Fruit fly (Drosophila melanogaster) whole organism, pupa: Measurements from ENCODE around the gene yellow-e2.

ENCODE experiments used
- CG10348 ChIP-seq: fragments of 200-800 bp; sonication (Bioruptor generic); IDR thresholded peaks from 2 replicates; pipeline ENCODE4 v1.3.6; 2022; ENCODE audit warnings: missing biosample characterization, missing genetic modification characterization
- CG12605 ChIP-seq: fragments of 200-800 bp; sonication (Bioruptor generic); IDR thresholded peaks from 2 replicates; pipeline ENCODE4 v1.3.6; 2022; ENCODE audit warnings: missing biosample characterization, missing genetic modification characterization
- CG13204 ChIP-seq: fragments of 200-800 bp; sonication (Bioruptor generic); optimal IDR thresholded peaks from 2 replicates; lab custom pipeline; 2018; ENCODE audit warnings: missing biosample characterization, mild to moderate bottlenecking, missing genetic modification characterization, moderate library complexity
- CG14655 ChIP-seq: fragments of 200-800 bp; sonication (Bioruptor generic); optimal IDR thresholded peaks from 3 replicates; lab custom pipeline; 2017; ENCODE audit warnings: mild to moderate bottlenecking, missing biosample characterization, missing genetic modification reagents, missing genetic modification characterization
- CG15710 ChIP-seq: fragments of 200-800 bp; sonication (Bioruptor generic); optimal IDR thresholded peaks from 2 replicates; lab custom pipeline; 2018; ENCODE audit warnings: missing biosample characterization, mild to moderate bottlenecking, missing genetic modification characterization, moderate library complexity
- CG17806 ChIP-seq: fragments of 200-800 bp; sonication (Bioruptor generic); optimal IDR thresholded peaks from 2 replicates; lab custom pipeline; 2018; ENCODE audit warnings: missing biosample characterization, mild to moderate bottlenecking, missing genetic modification characterization, moderate library complexity
- CG32121 ChIP-seq: fragments of 200-800 bp; sonication (Bioruptor generic); IDR thresholded peaks from 2 replicates; pipeline ENCODE4 v1.3.6; 2022; ENCODE audit warnings: missing biosample characterization, missing genetic modification characterization
- CG34367 ChIP-seq: fragments of 200-800 bp; sonication (Bioruptor generic); optimal IDR thresholded peaks from 2 replicates; lab custom pipeline; 2018; ENCODE audit warnings: missing biosample characterization, mild to moderate bottlenecking, missing genetic modification characterization
- CG4496 ChIP-seq: fragments of 200-800 bp; sonication (Bioruptor generic); IDR thresholded peaks from 3 replicates; pipeline ENCODE4 v1.3.6; 2022; ENCODE audit warnings: missing biosample characterization, missing genetic modification characterization
- CG8159 ChIP-seq: fragments of 200-800 bp; sonication (Bioruptor generic); optimal IDR thresholded peaks from 3 replicates; lab custom pipeline; 2018; ENCODE audit warnings: missing biosample characterization, mild to moderate bottlenecking, missing genetic modification characterization, moderate library complexity
- CG8301 ChIP-seq: fragments of 200-800 bp; sonication (Bioruptor generic); optimal IDR thresholded peaks from 2 replicates; lab custom pipeline; 2018; ENCODE audit warnings: missing biosample characterization, mild to moderate bottlenecking, missing genetic modification characterization
- CG9948 ChIP-seq: fragments of 200-800 bp; sonication (Bioruptor generic); optimal IDR thresholded peaks from 2 replicates; lab custom pipeline; 2018; ENCODE audit warnings: missing biosample characterization, mild to moderate bottlenecking, missing genetic modification characterization, moderate library complexity
- D1 ChIP-seq: fragments of 200-800 bp; sonication (Bioruptor generic); optimal IDR thresholded peaks from 2 replicates; lab custom pipeline; 2018; ENCODE audit warnings: missing biosample characterization, mild to moderate bottlenecking, missing genetic modification characterization, moderate library complexity
- EcR ChIP-seq: fragments of 200-800 bp; sonication (Bioruptor generic); optimal IDR thresholded peaks from 3 replicates; lab custom pipeline; 2019; ENCODE audit warnings: missing biosample characterization, missing genetic modification characterization, mild to moderate bottlenecking, moderate library complexity, missing genetic modification reagents
- Ets98B ChIP-seq: fragments of 200-800 bp; sonication (Bioruptor generic); IDR thresholded peaks from 2 replicates; pipeline ENCODE4 v1.3.6; 2022; ENCODE audit warnings: missing biosample characterization, missing genetic modification characterization
- Pif1A ChIP-seq: fragments of 200-800 bp; sonication (Bioruptor generic); optimal IDR thresholded peaks from 3 replicates; lab custom pipeline; 2016; ENCODE audit warnings: missing biosample characterization, missing genetic modification characterization
- Pif1B ChIP-seq: fragments of 200-800 bp; sonication (Bioruptor generic); optimal IDR thresholded peaks from 3 replicates; lab custom pipeline; 2016; ENCODE audit warnings: missing biosample characterization, missing genetic modification characterization
- Snoo ChIP-seq: fragments of 200-800 bp; sonication (Bioruptor generic); optimal IDR thresholded peaks from 3 replicates; lab custom pipeline; 2017; ENCODE audit warnings: missing biosample characterization, mild to moderate bottlenecking, missing genetic modification characterization, inconsistent platforms
- fd96Ca ChIP-seq: fragments of 200-800 bp; sonication (Bioruptor generic); IDR thresholded peaks from 3 replicates; pipeline ENCODE4 v1.3.6; 2022; ENCODE audit warnings: missing biosample characterization, missing genetic modification characterization
- gl ChIP-seq: fragments of 200-800 bp; sonication (Bioruptor generic); optimal IDR thresholded peaks from 2 replicates; lab custom pipeline; 2018; ENCODE audit warnings: missing biosample characterization, mild to moderate bottlenecking, missing genetic modification characterization
- rn ChIP-seq: fragments of 200-800 bp; sonication (Bioruptor generic); IDR thresholded peaks from 2 replicates; pipeline ENCODE4 v1.3.6; 2022; ENCODE audit warnings: missing biosample characterization, missing genetic modification characterization

Gene yellow-e2

dm6 chr3R:13446489-13446888, 39.7 kb upstream of the yellow-e2 start:
- TF ChIP-seq CG10348 (no peak), CG9948 (no peak), CG4496 (GFP tag; lab: Robert Waterston, UW) (no peak), CG13204 (GFP tag; lab: Kevin White, UChicago) (no peak), Ets98B (no peak), CG15710 (tag; lab: Kevin White, UChicago) (no peak), CG14655 (GFP tag; lab: Kevin White, UChicago) (peak; percentile 29), CG8301 (peak; percentile 11), CG17806 (no peak), fd96Ca (GFP tag; lab: Robert Waterston, UW) (no peak), CG12605 (GFP tag; lab: Robert Waterston, UW) (no peak), rn (GFP tag; lab: Robert Waterston, UW) (no peak), gl (no peak), Pif1B (GFP tag; lab: Kevin White, UChicago) (no peak)

- TF ChIP-seq Ets98B, result no peak
Observed at dm6 chr3R:13446048-13446447, 39.2 kb upstream of the yellow-e2 start.

dm6 chr3R:13441703-13442102, 34.9 kb upstream of the yellow-e2 start:
- TF ChIP-seq CG17806 (no peak), Pif1A (GFP tag; lab: Kevin White, UChicago) (no peak), CG12605 (GFP tag; lab: Robert Waterston, UW) (no peak), CG8301 (no peak), Ets98B (no peak), Pif1B (GFP tag; lab: Kevin White, UChicago) (no peak), rn (GFP tag; lab: Robert Waterston, UW) (no peak), fd96Ca (GFP tag; lab: Robert Waterston, UW) (no peak), CG8159 (no peak), CG15710 (tag; lab: Kevin White, UChicago) (no peak), CG4496 (GFP tag; lab: Robert Waterston, UW) (no peak), CG10348 (no peak), CG9948 (no peak)

- TF ChIP-seq Ets98B (no peak), CG4496 (GFP tag; lab: Robert Waterston, UW) (no peak), fd96Ca (GFP tag; lab: Robert Waterston, UW) (no peak), CG12605 (GFP tag; lab: Robert Waterston, UW) (no peak), CG10348 (no peak), D1 (no peak), EcR (GFP tag; lab: Kevin White, UChicago) (no peak), CG17806 (no peak), CG9948 (no peak)
Observed at dm6 chr3R:13435836-13436235, 29.0 kb upstream of the yellow-e2 start.

- TF ChIP-seq CG10348, result no peak
- 0 out of 2 replicates have a peak, but pooled peaks have one; percentile 9 for TF ChIP-seq CG32121
- TF ChIP-seq rn (GFP tag; lab: Robert Waterston, UW), result no peak
- TF ChIP-seq CG13204 (GFP tag; lab: Kevin White, UChicago), result peak; percentile 9
- no peak for TF ChIP-seq CG4496 (GFP tag; lab: Robert Waterston, UW)
Observed at dm6 chr3R:13434325-13435168, 27.7 kb upstream of the yellow-e2 start, which contains the start of gene yrt. yrt (minus strand) TSS chr3R:13434984.

dm6 chr3R:13433623-13434022, 26.8 kb upstream of the yellow-e2 start:
- peak; percentile 73 for TF ChIP-seq Ets98B
- peak; percentile 87 for TF ChIP-seq CG4496 (GFP tag; lab: Robert Waterston, UW)
- TF ChIP-seq CG32121, result peak; percentile 59; the same call in 1 of the 2 replicates
- peak; percentile 97 for TF ChIP-seq CG8159
- TF ChIP-seq fd96Ca (GFP tag; lab: Robert Waterston, UW), result 0 out of 3 replicates have a peak, but pooled peaks have one; percentile 30
- TF ChIP-seq CG9948, result peak; percentile 85
- peak; percentile 53 for TF ChIP-seq gl
- TF ChIP-seq CG15710 (tag; lab: Kevin White, UChicago), result peak; percentile 88
- TF ChIP-seq CG8301, result peak; percentile 74
- TF ChIP-seq CG34367, result peak; percentile 87
- peak; percentile 58 for TF ChIP-seq CG13204 (GFP tag; lab: Kevin White, UChicago)
- no peak for TF ChIP-seq EcR (GFP tag; lab: Kevin White, UChicago)
- peak; percentile 77 for TF ChIP-seq Snoo
- TF ChIP-seq Pif1A (GFP tag; lab: Kevin White, UChicago), result peak; percentile 80
- TF ChIP-seq CG17806, result peak; percentile 70
- TF ChIP-seq rn (GFP tag; lab: Robert Waterston, UW), result peak; percentile 39; the same call in 1 of the 2 replicates
- TF ChIP-seq CG12605 (GFP tag; lab: Robert Waterston, UW), result peak; percentile 83
- 0 out of 2 replicates have a peak, but pooled peaks have one; percentile 15 for TF ChIP-seq CG10348
- TF ChIP-seq Pif1B (GFP tag; lab: Kevin White, UChicago), result peak; percentile 75
- peak; percentile 72 for TF ChIP-seq CG14655 (GFP tag; lab: Kevin White, UChicago)
- TF ChIP-seq D1, result peak; percentile 35
